Fruit fly (Drosophila melanogaster) whole organism, embryonic: ENCODE results near the gene CG6126.

Experiments used
- CG1024 ChIP-seq: fragments of 200-800 bp; sonication (Bioruptor generic); IDR thresholded peaks from 2 replicates; pipeline ENCODE4 v1.3.6; 2022; ENCODE audit warnings: missing biosample characterization, missing genetic modification characterization
- CG1233 ChIP-seq: fragments of 200-800 bp; sonication (Bioruptor generic); optimal IDR thresholded peaks from 4 replicates; lab custom pipeline; 2018; ENCODE audit warnings: missing biosample characterization, mild to moderate bottlenecking, missing genetic modification characterization
- CG12769 ChIP-seq: fragments of 200-800 bp; sonication (Bioruptor generic); optimal IDR thresholded peaks from 2 replicates; lab custom pipeline; 2019; ENCODE audit warnings: missing biosample characterization, mild to moderate bottlenecking, missing genetic modification characterization, moderate library complexity
- CG13123 ChIP-seq: fragments of 200-800 bp; sonication (Bioruptor generic); optimal IDR thresholded peaks from 2 replicates; lab custom pipeline; 2016; ENCODE audit warnings: missing biosample characterization, missing genetic modification characterization
- CG13894 ChIP-seq: fragments of 200-800 bp; sonication (Bioruptor generic); optimal IDR thresholded peaks from 3 replicates; lab custom pipeline; 2018; ENCODE audit warnings: missing biosample characterization, mild to moderate bottlenecking, missing genetic modification characterization, moderate library complexity
- CG18262 ChIP-seq: fragments of 200-800 bp; optimal IDR thresholded peaks from 3 replicates; lab custom pipeline; 2019; ENCODE audit warnings: missing biosample characterization, mild to moderate bottlenecking, missing genetic modification characterization, moderate library complexity
- CG30403 ChIP-seq: fragments of 200-800 bp; sonication (Bioruptor generic); optimal IDR thresholded peaks from 3 replicates; lab custom pipeline; 2016; ENCODE audit warnings: missing biosample characterization, missing genetic modification characterization
- CG32772 ChIP-seq: fragments of 200-800 bp; sonication (Bioruptor generic); IDR thresholded peaks from 2 replicates; pipeline ENCODE4 v1.3.6; 2022; ENCODE audit warnings: missing biosample characterization, missing genetic modification characterization
- CG33213 ChIP-seq: fragments of 200-800 bp; sonication (Bioruptor generic); optimal IDR thresholded peaks from 3 replicates; lab custom pipeline; 2016; ENCODE audit warnings: missing biosample characterization, missing genetic modification characterization
- CG5245 ChIP-seq: fragments of 200-800 bp; sonication (Bioruptor generic); optimal IDR thresholded peaks from 3 replicates; lab custom pipeline; 2016; ENCODE audit warnings: missing biosample characterization, missing genetic modification characterization
- CG6765 ChIP-seq: fragments of 200-800 bp; sonication (Bioruptor generic); optimal IDR thresholded peaks from 3 replicates; lab custom pipeline; 2017; ENCODE audit warnings: missing biosample characterization, mild to moderate bottlenecking, missing genetic modification characterization
- CG7839 ChIP-seq: fragments of 200-800 bp; sonication (Bioruptor generic); optimal IDR thresholded peaks from 3 replicates; lab custom pipeline; 2018; ENCODE audit warnings: missing biosample characterization, mild to moderate bottlenecking, missing genetic modification characterization, moderate library complexity
- CG7987 ChIP-seq: fragments of 200-800 bp; sonication (Bioruptor generic); optimal IDR thresholded peaks from 2 replicates; lab custom pipeline; 2018; ENCODE audit warnings: missing biosample characterization, mild to moderate bottlenecking, missing genetic modification characterization, moderate library complexity
- CG8089 ChIP-seq: fragments of 200-800 bp; sonication (Bioruptor generic); optimal IDR thresholded peaks from 3 replicates; lab custom pipeline; 2016; ENCODE audit warnings: missing biosample characterization, missing genetic modification characterization
- CG8944 ChIP-seq: fragments of 200-800 bp; sonication (Bioruptor generic); optimal IDR thresholded peaks from 3 replicates; lab custom pipeline; 2016; ENCODE audit warnings: missing biosample characterization, missing genetic modification characterization
- Ets65A ChIP-seq: fragments of 200-800 bp; sonication (Bioruptor generic); peaks from one replicate; lab custom pipeline; 2016; ENCODE audit warnings: missing biosample characterization, missing genetic modification characterization
- Gsc ChIP-seq: fragments of 200-800 bp; sonication (Bioruptor generic); IDR thresholded peaks from 2 replicates; pipeline ENCODE4 v1.3.6; 2022; ENCODE audit warnings: missing biosample characterization, missing genetic modification characterization
- Gug ChIP-seq: fragments of 200-800 bp; sonication (Bioruptor generic); IDR thresholded peaks from 4 replicates; pipeline ENCODE4 v1.3.6; 2022; ENCODE audit warnings: missing biosample characterization, missing genetic modification characterization
- HmgD ChIP-seq: fragments of 200-800 bp; sonication (Bioruptor generic); optimal IDR thresholded peaks from 3 replicates; lab custom pipeline; 2016; ENCODE audit warnings: missing biosample characterization, missing genetic modification characterization
- Hr3 ChIP-seq: fragments of 200-800 bp; sonication (Bioruptor generic); optimal IDR thresholded peaks from 3 replicates; lab custom pipeline; 2016; ENCODE audit warnings: missing biosample characterization, missing genetic modification characterization
- Jarid2 ChIP-seq: fragments of 200-800 bp; sonication (Bioruptor generic); optimal IDR thresholded peaks from 3 replicates; lab custom pipeline; 2017; ENCODE audit warnings: mild to moderate bottlenecking, missing biosample characterization, missing genetic modification reagents, missing genetic modification characterization
- Med ChIP-seq: fragments of 200-800 bp; sonication (Bioruptor generic); peaks from one replicate; lab custom pipeline; 2016; ENCODE audit warnings: missing biosample characterization, missing genetic modification characterization, mild to moderate bottlenecking, inconsistent platforms, moderate library complexity
- Mrtf ChIP-seq: fragments of 200-800 bp; sonication (Bioruptor generic); IDR thresholded peaks from 3 replicates; pipeline ENCODE4 v1.3.6; 2022; ENCODE audit warnings: missing biosample characterization, missing genetic modification characterization
- Optix ChIP-seq: fragments of 200-800 bp; sonication (Bioruptor generic); IDR thresholded peaks from 3 replicates; pipeline ENCODE4 v1.3.6; 2022; ENCODE audit warnings: missing biosample characterization, missing genetic modification characterization
- PHDP ChIP-seq: fragments of 200-800 bp; sonication (Bioruptor generic); optimal IDR thresholded peaks from 3 replicates; lab custom pipeline; 2018; ENCODE audit warnings: missing biosample characterization, mild to moderate bottlenecking, missing genetic modification characterization, moderate library complexity
- Ravus ChIP-seq: fragments of 200-800 bp; sonication (Bioruptor generic); IDR thresholded peaks from 2 replicates; pipeline ENCODE4 v1.3.6; 2022; ENCODE audit warnings: missing biosample characterization, missing genetic modification characterization
- chm ChIP-seq: fragments of 200-800 bp; sonication (Bioruptor generic); IDR thresholded peaks from 2 replicates; pipeline ENCODE4 v1.3.6; 2022; ENCODE audit warnings: missing biosample characterization, missing genetic modification characterization
- crol ChIP-seq: fragments of 200-800 bp; sonication (Bioruptor generic); IDR thresholded peaks from 2 replicates; pipeline ENCODE4 v1.3.6; 2022; ENCODE audit warnings: missing biosample characterization, missing genetic modification characterization
- disco-r ChIP-seq: fragments of 200-800 bp; sonication (Bioruptor generic); optimal IDR thresholded peaks from 2 replicates; lab custom pipeline; 2016; ENCODE audit warnings: missing biosample characterization, missing genetic modification characterization
- dysf ChIP-seq: fragments of 200-800 bp; sonication (Bioruptor generic); IDR thresholded peaks from 3 replicates; pipeline ENCODE4 v1.3.6; 2022; ENCODE audit warnings: missing biosample characterization, missing genetic modification characterization
- esg ChIP-seq: fragments of 200-800 bp; sonication (Bioruptor generic); conservative IDR thresholded peaks from 2 replicates; pipeline ENCODE4 v1.3.6; 2022; ENCODE audit warnings: missing biosample characterization, missing genetic modification characterization
- fu2 ChIP-seq: fragments of 200-800 bp; sonication (Bioruptor generic); optimal IDR thresholded peaks from 2 replicates; lab custom pipeline; 2016; ENCODE audit warnings: missing biosample characterization, missing genetic modification characterization
- gro ChIP-seq: fragments of 200-800 bp; sonication (Bioruptor generic); optimal IDR thresholded peaks from 2 replicates; lab custom pipeline; 2016; ENCODE audit warnings: missing biosample characterization, missing genetic modification characterization
- gsb-n ChIP-seq: fragments of 200-800 bp; sonication (Bioruptor generic); optimal IDR thresholded peaks from 3 replicates; lab custom pipeline; 2018; ENCODE audit warnings: missing biosample characterization, mild to moderate bottlenecking, missing genetic modification characterization
- ken ChIP-seq: fragments of 200-800 bp; sonication (Bioruptor generic); IDR thresholded peaks from 3 replicates; pipeline ENCODE4 v1.3.6; 2022; ENCODE audit warnings: missing biosample characterization, missing genetic modification characterization
- lab ChIP-seq: fragments of 200-800 bp; sonication (Bioruptor generic); optimal IDR thresholded peaks from 3 replicates; lab custom pipeline; 2017; ENCODE audit warnings: missing biosample characterization, missing genetic modification characterization, mild to moderate bottlenecking, moderate library complexity, missing genetic modification reagents
- lmd ChIP-seq: fragments of 200-800 bp; sonication (Bioruptor generic); IDR thresholded peaks from 2 replicates; pipeline ENCODE4 v1.3.6; 2022; ENCODE audit warnings: missing biosample characterization, missing genetic modification characterization
- mam ChIP-seq: fragments of 200-800 bp; sonication (Bioruptor generic); optimal IDR thresholded peaks from 3 replicates; lab custom pipeline; 2016; ENCODE audit warnings: missing biosample characterization, missing genetic modification characterization
- sc ChIP-seq, 3 experiments: fragments of >200 bp in 2 of 3; fragments of 200-800 bp in 1 of 3; sonication (Bioruptor generic) in 1 of 3; optimal IDR thresholded peaks; 2 replicates in 2 of 3; 3 replicates in 1 of 3; lab custom pipeline; 2017; ENCODE audit warnings: mild to moderate bottlenecking in 1 of 3, missing biosample characterization in 1 of 3, missing genetic modification characterization in 1 of 3, missing genetic modification reagents in 1 of 3
- sens ChIP-seq: fragments of 200-800 bp; sonication (Bioruptor generic); peaks from one replicate; lab custom pipeline; 2016; ENCODE audit warnings: missing biosample characterization, missing genetic modification characterization
- seq ChIP-seq: fragments of 200-800 bp; sonication (Bioruptor generic); IDR thresholded peaks from 2 replicates; pipeline ENCODE4 v1.3.6; 2022; ENCODE audit warnings: missing biosample characterization, missing genetic modification characterization
- shn ChIP-seq: fragments of 200-800 bp; sonication (Bioruptor generic); optimal IDR thresholded peaks from 3 replicates; lab custom pipeline; 2016; ENCODE audit warnings: missing biosample characterization, missing genetic modification characterization
- sim ChIP-seq: fragments of 200-800 bp; sonication (Bioruptor generic); IDR thresholded peaks from 2 replicates; pipeline ENCODE4 v1.3.6; 2022; ENCODE audit warnings: missing biosample characterization, missing genetic modification characterization
- tio ChIP-seq: fragments of 200-800 bp; sonication (Bioruptor generic); optimal IDR thresholded peaks from 2 replicates; lab custom pipeline; 2017; ENCODE audit warnings: missing biosample characterization, missing genetic modification characterization, inconsistent platforms
- toy ChIP-seq: fragments of 200-800 bp; sonication (Bioruptor generic); IDR thresholded peaks from 2 replicates; pipeline ENCODE4 v1.3.6; 2022; ENCODE audit warnings: missing biosample characterization, missing genetic modification characterization
- tx ChIP-seq: fragments of 200-800 bp; sonication (Bioruptor generic); optimal IDR thresholded peaks from 2 replicates; lab custom pipeline; 2016; ENCODE audit warnings: missing biosample characterization, missing genetic modification characterization
- wek ChIP-seq: fragments of 200-800 bp; sonication (Bioruptor generic); optimal IDR thresholded peaks from 3 replicates; lab custom pipeline; 2018; ENCODE audit warnings: missing biosample characterization, mild to moderate bottlenecking, missing genetic modification characterization, moderate library complexity

Gene CG6126

DNA sequence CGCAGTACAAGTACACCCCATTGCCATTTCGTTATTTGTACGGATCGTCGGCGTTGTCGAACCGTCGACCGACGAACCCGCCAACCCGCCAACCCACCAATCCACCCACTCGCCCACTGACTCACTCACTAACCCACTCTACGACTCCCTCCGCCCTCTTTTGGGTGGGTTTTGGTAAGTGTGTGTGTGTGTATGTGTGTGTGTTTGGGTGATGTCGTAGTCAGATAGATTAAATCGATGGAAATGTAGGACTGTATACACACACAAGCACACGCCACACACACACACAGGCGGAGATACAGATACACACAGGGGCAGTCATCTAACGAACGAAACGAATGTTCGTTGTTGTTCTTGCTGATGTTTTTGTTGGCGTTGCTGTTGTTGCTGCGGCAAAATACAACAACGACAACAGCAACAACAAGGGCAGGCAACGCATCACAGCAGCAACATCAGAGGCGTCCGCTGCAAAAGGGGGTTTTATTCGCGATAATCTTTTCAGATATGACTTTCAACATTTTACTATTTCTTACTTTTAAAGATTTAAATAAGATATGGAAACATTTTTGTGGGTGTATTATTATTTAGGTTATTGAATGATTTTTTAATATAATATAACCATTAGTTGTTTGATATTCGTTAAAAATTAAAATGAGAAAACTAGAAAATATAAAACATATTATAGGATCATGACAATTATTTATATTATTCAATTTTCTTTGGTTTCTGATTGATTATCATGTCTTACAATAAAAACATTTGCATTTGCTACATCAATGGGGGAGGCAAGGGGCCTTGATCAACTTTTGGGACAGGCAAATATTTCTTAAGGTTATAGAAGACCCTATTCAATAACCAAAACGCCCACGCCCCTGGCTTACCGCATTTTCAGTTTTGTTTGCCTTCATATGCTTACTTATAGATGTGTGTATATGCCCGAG is 18.7 kb upstream of the CG6126 start (continued):
- TF ChIP-seq sc (optimal IDR thresholded peaks at IDR 0.05; lab: Kevin White, UChicago), result no peak
- peak; percentile 96 for TF ChIP-seq sc (GFP tag; optimal IDR thresholded peaks at IDR 0.05; lab: Kevin White, UChicago)
- TF ChIP-seq CG18262 (tag; lab: Kevin White, UChicago), result peak; percentile 99
- TF ChIP-seq seq (GFP tag; lab: Robert Waterston, UW), result no peak
- TF ChIP-seq fu2, result no peak
- peak; percentile 33; the same call in 1 of the 2 replicates for TF ChIP-seq toy
- peak; percentile 89 for TF ChIP-seq Gug
- TF ChIP-seq Gsc (GFP tag; lab: Robert Waterston, UW), result 0 out of 2 replicates have a peak, but pooled peaks have one; percentile 34
- TF ChIP-seq CG1024, result peak; percentile 39; the same call in 1 of the 2 replicates
- peak; percentile 95 for TF ChIP-seq Hr3
- TF ChIP-seq CG5245 (GFP tag; lab: Kevin White, UChicago), result peak; percentile 73
- TF ChIP-seq CG30403 (GFP tag; lab: Kevin White, UChicago), result peak; percentile 95
- peak; percentile 89 for TF ChIP-seq PHDP (tag; lab: Kevin White, UChicago)
- no peak for TF ChIP-seq CG7987 (GFP tag; lab: Kevin White, UChicago)
- TF ChIP-seq tx (GFP tag; lab: Kevin White, UChicago), result peak; percentile 39
- no peak for TF ChIP-seq disco-r (GFP tag; lab: Kevin White, UChicago)
- peak; percentile 28 for TF ChIP-seq HmgD (GFP tag; lab: Kevin White, UChicago)
- TF ChIP-seq CG7839 (tag; lab: Kevin White, UChicago), result peak; percentile 95
- TF ChIP-seq Optix (GFP tag; lab: Robert Waterston, UW), result peak; percentile 26; the same call in 2 of the 3 replicates
- no peak for TF ChIP-seq shn (GFP tag; lab: Kevin White, UChicago)
- no peak for TF ChIP-seq CG8944 (GFP tag; lab: Kevin White, UChicago)
- TF ChIP-seq CG33213 (GFP tag; lab: Kevin White, UChicago), result no peak

DNA sequence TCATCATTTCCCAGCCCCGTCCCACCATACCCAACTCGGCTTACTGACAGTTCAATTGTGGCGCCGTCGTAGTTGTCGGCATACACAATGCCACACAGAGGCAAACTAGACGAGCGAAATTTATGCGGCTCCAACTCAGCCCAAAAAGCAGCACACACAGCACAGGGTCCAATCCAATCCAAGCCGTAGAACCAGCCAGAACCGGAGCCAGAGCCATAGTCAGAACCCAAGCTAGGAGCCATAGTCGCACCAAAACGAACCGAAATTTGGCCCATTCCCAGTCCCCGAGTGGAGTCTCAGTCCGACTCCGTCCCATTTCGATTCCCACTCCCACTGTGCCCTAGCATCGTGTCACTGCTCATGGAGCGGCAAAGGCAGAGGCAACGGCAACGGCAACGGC is 18.0 kb upstream of the CG6126 start:
- peak; percentile 7 for TF ChIP-seq lab
- peak; percentile 48 for TF ChIP-seq Med (GFP tag; lab: Kevin White, UChicago)
- 0 out of 3 replicates have a peak, but pooled peaks have one; percentile 6 for TF ChIP-seq ken (GFP tag; lab: Robert Waterston, UW)
- peak; percentile 6; the same call in 1 of the 3 replicates for TF ChIP-seq dysf
- 0 out of 2 replicates have a peak, but pooled peaks have one; percentile 13 for TF ChIP-seq lmd (GFP tag; lab: Robert Waterston, UW)
- peak; percentile 84 for TF ChIP-seq CG13894 (tag; lab: Kevin White, UChicago)
- peak; percentile 32; the same call in 1 of the 2 replicates for TF ChIP-seq crol
- no peak for TF ChIP-seq Mrtf (GFP tag; lab: Robert Waterston, UW)
- TF ChIP-seq gsb-n (tag; lab: Kevin White, UChicago), result no peak
- TF ChIP-seq tio (GFP tag; lab: Kevin White, UChicago), result no peak
- TF ChIP-seq CG6765 (GFP tag; lab: Kevin White, UChicago), result peak; percentile 14
- TF ChIP-seq Ets65A (GFP tag; lab: Kevin White, UChicago), result peak; percentile 93
- TF ChIP-seq chm (GFP tag; lab: Robert Waterston, UW), result no peak

DNA sequence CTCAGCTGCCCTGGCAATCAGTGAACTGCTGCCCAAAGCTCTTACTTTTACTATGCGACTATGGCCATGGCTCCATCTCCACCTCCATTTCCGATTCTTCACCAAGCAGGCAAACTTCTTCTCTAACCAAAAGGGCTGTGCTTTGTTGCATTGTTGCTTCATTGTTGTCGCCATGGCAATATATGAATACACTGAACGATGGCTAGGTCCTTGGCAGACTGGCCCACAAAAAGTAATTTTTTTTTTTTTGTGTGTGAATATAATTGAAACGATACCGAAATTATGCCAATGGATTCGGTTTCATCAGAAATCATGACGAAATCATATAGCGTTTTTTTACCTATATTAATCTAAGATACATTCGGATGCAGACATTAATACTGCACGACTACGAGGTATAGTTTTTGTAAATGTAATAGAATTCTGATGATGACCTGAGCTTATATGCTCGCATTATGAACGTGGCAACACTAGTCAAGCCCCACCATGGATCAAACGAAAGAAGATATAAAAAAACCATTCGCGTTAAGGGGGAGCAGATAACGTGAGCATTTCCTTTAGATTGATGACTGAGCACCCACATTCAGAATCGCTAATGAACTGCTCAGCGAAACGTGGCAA is 17.3 kb upstream of the CG6126 start:
- TF ChIP-seq tio (GFP tag; lab: Kevin White, UChicago), result no peak
- no peak for TF ChIP-seq CG13123 (GFP tag; lab: Kevin White, UChicago)
- no peak for TF ChIP-seq CG8089 (GFP tag; lab: Kevin White, UChicago)
- no peak for TF ChIP-seq Jarid2 (GFP tag; lab: Kevin White, UChicago)
- TF ChIP-seq Ravus, result no peak
- no peak for TF ChIP-seq CG12769 (tag; lab: Kevin White, UChicago)
- no peak for TF ChIP-seq sim (GFP tag; lab: Robert Waterston, UW)
- no peak for TF ChIP-seq wek (GFP tag; lab: Kevin White, UChicago)
- peak; percentile 86 for TF ChIP-seq Ets65A (GFP tag; lab: Kevin White, UChicago)
- no peak for TF ChIP-seq CG1233
- TF ChIP-seq gro (GFP tag; lab: Kevin White, UChicago), result no peak
- TF ChIP-seq sens (GFP tag; lab: Kevin White, UChicago), result peak; percentile 64
- no peak for TF ChIP-seq CG32772 (GFP tag; lab: Robert Waterston, UW)
- no peak for TF ChIP-seq mam (GFP tag; lab: Kevin White, UChicago)
- no peak for TF ChIP-seq esg (GFP tag; lab: Robert Waterston, UW)
